Fruit fly (Drosophila melanogaster) whole organism, embryonic: ENCODE measurements around the gene CG14207.

Experiments used
- ATbp ChIP-seq: fragments of 200-800 bp; sonication (Bioruptor generic); optimal IDR thresholded peaks from 2 replicates; lab custom pipeline; 2017; ENCODE audit warnings: missing biosample characterization, mild to moderate bottlenecking, missing genetic modification characterization, missing genetic modification reagents
- Abd-B ChIP-seq: fragments of 200-800 bp; sonication (Bioruptor generic); optimal IDR thresholded peaks from 2 replicates; lab custom pipeline; 2018; ENCODE audit warnings: missing biosample characterization, mild to moderate bottlenecking, missing genetic modification characterization, moderate library complexity
- Atf6 ChIP-seq: fragments of 200-800 bp; sonication (Bioruptor generic); IDR thresholded peaks from 2 replicates; pipeline ENCODE4 v1.3.6; 2022; ENCODE audit warnings: missing biosample characterization, missing genetic modification characterization
- Bgb ChIP-seq: fragments of 200-800 bp; sonication (Bioruptor generic); IDR thresholded peaks from 2 replicates; pipeline ENCODE4 v1.3.6; 2022; ENCODE audit warnings: missing biosample characterization, missing genetic modification characterization; ENCODE audit not compliant: partially characterized antibody
- CG10209 ChIP-seq: fragments of 200-800 bp; sonication (Bioruptor generic); optimal IDR thresholded peaks from 3 replicates; lab custom pipeline; 2017; ENCODE audit warnings: missing biosample characterization, mild to moderate bottlenecking, missing genetic modification characterization, missing genetic modification reagents
- CG11723 ChIP-seq: fragments of 200-800 bp; sonication (Bioruptor generic); optimal IDR thresholded peaks from 2 replicates; lab custom pipeline; 2017; ENCODE audit warnings: missing biosample characterization, mild to moderate bottlenecking, missing genetic modification characterization
- CG12659 ChIP-seq: fragments of 200-800 bp; sonication (Bioruptor generic); optimal IDR thresholded peaks from 3 replicates; lab custom pipeline; 2017; ENCODE audit warnings: mild to moderate bottlenecking, missing biosample characterization, missing genetic modification reagents, missing genetic modification characterization
- CG14441 ChIP-seq: fragments of 200-800 bp; sonication (Bioruptor generic); IDR thresholded peaks from 2 replicates; pipeline ENCODE4 v1.3.6; 2022; ENCODE audit warnings: missing biosample characterization, missing genetic modification characterization
- CG15073 ChIP-seq: fragments of 200-800 bp; sonication (Bioruptor generic); optimal IDR thresholded peaks from 2 replicates; lab custom pipeline; 2016; ENCODE audit warnings: missing biosample characterization, missing genetic modification characterization
- CG1603 ChIP-seq: fragments of 200-800 bp; sonication (Bioruptor generic); optimal IDR thresholded peaks from 2 replicates; lab custom pipeline; 2019; ENCODE audit warnings: missing biosample characterization, mild to moderate bottlenecking, missing genetic modification characterization, moderate library complexity
- CG18476 ChIP-seq: fragments of 200-800 bp; sonication (Bioruptor generic); optimal IDR thresholded peaks from 2 replicates; lab custom pipeline; 2016; ENCODE audit warnings: missing biosample characterization, mild to moderate bottlenecking, missing genetic modification characterization
- CG32767 ChIP-seq: fragments of 200-800 bp; sonication (Bioruptor generic); IDR thresholded peaks from 2 replicates; pipeline ENCODE4 v1.3.6; 2022; ENCODE audit warnings: missing biosample characterization, missing genetic modification characterization
- CG33213 ChIP-seq: fragments of 200-800 bp; sonication (Bioruptor generic); optimal IDR thresholded peaks from 3 replicates; lab custom pipeline; 2016; ENCODE audit warnings: missing biosample characterization, missing genetic modification characterization
- CG3407 ChIP-seq: fragments of 200-800 bp; sonication (Bioruptor generic); optimal IDR thresholded peaks from 2 replicates; lab custom pipeline; 2018; ENCODE audit warnings: missing biosample characterization, mild to moderate bottlenecking, missing genetic modification characterization
- CG3995 ChIP-seq: fragments of 200-800 bp; sonication (Bioruptor generic); optimal IDR thresholded peaks from 3 replicates; lab custom pipeline; 2016; ENCODE audit warnings: missing biosample characterization, missing genetic modification characterization
- CG42726 ChIP-seq: fragments of 200-800 bp; sonication (Bioruptor generic); IDR thresholded peaks from 2 replicates; pipeline ENCODE4 v1.3.6; 2022; ENCODE audit warnings: missing biosample characterization, missing genetic modification characterization; ENCODE audit not compliant: partially characterized antibody
- CG7372 ChIP-seq: fragments of 200-800 bp; sonication (Bioruptor generic); IDR thresholded peaks from 2 replicates; pipeline ENCODE4 v1.3.6; 2022; ENCODE audit warnings: missing biosample characterization, missing genetic modification characterization
- CG8924 ChIP-seq: fragments of 200-800 bp; optimal IDR thresholded peaks from 3 replicates; lab custom pipeline; 2019; ENCODE audit warnings: missing biosample characterization, mild to moderate bottlenecking, missing genetic modification characterization, moderate library complexity
- CoRest ChIP-seq: fragments of 200-800 bp; sonication (Bioruptor generic); optimal IDR thresholded peaks from 3 replicates; lab custom pipeline; 2018; ENCODE audit warnings: missing biosample characterization, mild to moderate bottlenecking, missing genetic modification characterization, moderate library complexity
- Dbx ChIP-seq: fragments of 200-800 bp; sonication (Bioruptor generic); IDR thresholded peaks from 3 replicates; pipeline ENCODE4 v1.3.6; 2022; ENCODE audit warnings: missing biosample characterization, missing genetic modification characterization
- Dref ChIP-seq: fragments of 200-800 bp; sonication (Bioruptor generic); IDR thresholded peaks from 2 replicates; pipeline ENCODE4 v1.3.6; 2022; ENCODE audit warnings: missing biosample characterization, missing genetic modification characterization
- Drgx ChIP-seq: fragments of 200-800 bp; sonication (Bioruptor generic); IDR thresholded peaks from 2 replicates; pipeline ENCODE4 v1.3.6; 2022; ENCODE audit warnings: missing biosample characterization, missing genetic modification characterization
- Fer2 ChIP-seq: fragments of 200-800 bp; sonication (Bioruptor generic); optimal IDR thresholded peaks from 2 replicates; lab custom pipeline; 2018; ENCODE audit warnings: missing biosample characterization, mild to moderate bottlenecking, missing genetic modification characterization, moderate library complexity
- HLHmδ ChIP-seq: fragments of 200-800 bp; sonication (Bioruptor generic); optimal IDR thresholded peaks from 2 replicates; lab custom pipeline; 2018; ENCODE audit warnings: missing biosample characterization, mild to moderate bottlenecking, missing genetic modification characterization, moderate library complexity
- Hmx ChIP-seq: fragments of 200-800 bp; sonication (Bioruptor generic); optimal IDR thresholded peaks from 2 replicates; lab custom pipeline; 2016; ENCODE audit warnings: missing biosample characterization, missing genetic modification characterization
- Hr78 ChIP-seq, 2 experiments: fragments of 200-800 bp in 1 of 2; fragments of >200 bp in 1 of 2; sonication (Bioruptor generic) in 1 of 2; optimal IDR thresholded peaks; 2 replicates each; lab custom pipeline; 2017 to 2019; ENCODE audit warnings: missing biosample characterization in 2 of 2, missing genetic modification characterization in 2 of 2, mild to moderate bottlenecking in 1 of 2, moderate library complexity in 1 of 2
- MTF-1 ChIP-seq: fragments of 200-800 bp; sonication (Bioruptor generic); optimal IDR thresholded peaks from 2 replicates; lab custom pipeline; 2018; ENCODE audit warnings: missing biosample characterization, mild to moderate bottlenecking, missing genetic modification characterization, borderline replicate concordance
- Mes4 ChIP-seq: fragments of 200-800 bp; sonication (Bioruptor generic); optimal IDR thresholded peaks from 2 replicates; lab custom pipeline; 2016; ENCODE audit warnings: missing biosample characterization, missing genetic modification characterization
- Rfx ChIP-seq: fragments of 200-800 bp; sonication (Bioruptor generic); IDR thresholded peaks from 2 replicates; pipeline ENCODE4 v1.3.6; 2022; ENCODE audit warnings: missing biosample characterization, missing genetic modification characterization
- Sry-δ ChIP-seq: fragments of 200-800 bp; sonication (Bioruptor generic); optimal IDR thresholded peaks from 2 replicates; lab custom pipeline; 2016; ENCODE audit warnings: missing biosample characterization, missing genetic modification characterization
- Stat92E ChIP-seq, 3 experiments: fragments of >200 bp in 2 of 3; fragments of 200-800 bp in 1 of 3; sonication (Bioruptor generic) in 1 of 3; optimal IDR thresholded peaks; 2 replicates each; lab custom pipeline; 2017 to 2019; ENCODE audit warnings: missing biosample characterization in 3 of 3, missing genetic modification characterization in 3 of 3, mild to moderate bottlenecking in 1 of 3, moderate library complexity in 1 of 3
- Usf ChIP-seq: fragments of 200-800 bp; sonication (Bioruptor generic); optimal IDR thresholded peaks from 2 replicates; lab custom pipeline; 2017; ENCODE audit warnings: missing genotype, missing biosample characterization, missing genetic modification characterization
- ash1 ChIP-seq: fragments of 200-800 bp; sonication (Bioruptor generic); optimal IDR thresholded peaks from 2 replicates; lab custom pipeline; 2018; ENCODE audit warnings: missing biosample characterization, mild to moderate bottlenecking, missing genetic modification characterization
- bcd ChIP-seq: fragments of 200-800 bp; sonication (Bioruptor generic); optimal IDR thresholded peaks from 2 replicates; lab custom pipeline; 2017; ENCODE audit warnings: missing biosample characterization, mild to moderate bottlenecking, missing genetic modification characterization
- dimm ChIP-seq: fragments of 200-800 bp; sonication (Bioruptor generic); IDR thresholded peaks from 2 replicates; pipeline ENCODE4 v1.3.6; 2022; ENCODE audit warnings: missing biosample characterization, missing genetic modification characterization
- dpn ChIP-seq, 2 experiments: fragments of 200-800 bp; sonication (Bioruptor generic); optimal IDR thresholded peaks; 3 replicates each; lab custom pipeline; 2016; ENCODE audit warnings: missing biosample characterization in 2 of 2, missing genetic modification characterization in 2 of 2
- ems ChIP-seq: fragments of 200-800 bp; sonication (Bioruptor generic); optimal IDR thresholded peaks from 3 replicates; lab custom pipeline; 2016; ENCODE audit warnings: missing biosample characterization, missing genetic modification characterization
- eyg ChIP-seq: fragments of 200-800 bp; sonication (Bioruptor generic); optimal IDR thresholded peaks from 3 replicates; lab custom pipeline; 2016; ENCODE audit warnings: missing biosample characterization, missing genetic modification characterization
- fd102C ChIP-seq: fragments of 200-800 bp; sonication (Bioruptor generic); optimal IDR thresholded peaks from 2 replicates; lab custom pipeline; 2018; ENCODE audit warnings: missing biosample characterization, mild to moderate bottlenecking, missing genetic modification characterization, moderate library complexity
- fd64A ChIP-seq: fragments of 200-800 bp; sonication (Bioruptor generic); optimal IDR thresholded peaks from 3 replicates; lab custom pipeline; 2018; ENCODE audit warnings: missing biosample characterization, mild to moderate bottlenecking, missing genetic modification characterization
- gfzf ChIP-seq: fragments of 200-800 bp; sonication (Bioruptor generic); optimal IDR thresholded peaks from 2 replicates; lab custom pipeline; 2016; ENCODE audit warnings: missing biosample characterization, mild to moderate bottlenecking, missing genetic modification characterization, moderate library complexity
- hkb ChIP-seq, 2 experiments: fragments of 200-800 bp in 1 of 2; fragments of >200 bp in 1 of 2; sonication (Bioruptor generic) in 1 of 2; IDR thresholded peaks in 1 of 2; optimal IDR thresholded peaks in 1 of 2; 2 replicates each; pipeline versions ENCODE4 v1.3.6 to Lab custom; 2017 to 2022; ENCODE audit warnings: missing biosample characterization in 1 of 2, missing genetic modification characterization in 1 of 2
- repo ChIP-seq: fragments of 200-800 bp; sonication (Bioruptor generic); optimal IDR thresholded peaks from 2 replicates; lab custom pipeline; 2016; ENCODE audit warnings: missing biosample characterization, missing genetic modification characterization
- sima ChIP-seq: fragments of 200-800 bp; sonication (Bioruptor generic); optimal IDR thresholded peaks from 2 replicates; lab custom pipeline; 2016; ENCODE audit warnings: missing biosample characterization, missing genetic modification characterization
- stc ChIP-seq: fragments of 200-800 bp; sonication (Bioruptor generic); IDR thresholded peaks from 2 replicates; pipeline ENCODE4 v1.3.6; 2022; ENCODE audit warnings: missing biosample characterization, missing genetic modification characterization
- sug ChIP-seq: fragments of 200-800 bp; optimal IDR thresholded peaks from 2 replicates; lab custom pipeline; 2019; ENCODE audit warnings: missing biosample characterization, mild to moderate bottlenecking, missing genetic modification characterization, moderate library complexity
- ttk ChIP-seq: fragments of 200-800 bp; sonication (Bioruptor generic); IDR thresholded peaks from 2 replicates; pipeline ENCODE4 v2.1.2; 2022; ENCODE audit warnings: missing biosample characterization, missing genetic modification characterization
- zf30C ChIP-seq: fragments of 200-800 bp; sonication (Bioruptor generic); optimal IDR thresholded peaks from 3 replicates; lab custom pipeline; 2018; ENCODE audit warnings: missing biosample characterization, mild to moderate bottlenecking, missing genetic modification characterization

CG14207 gene

DNA sequence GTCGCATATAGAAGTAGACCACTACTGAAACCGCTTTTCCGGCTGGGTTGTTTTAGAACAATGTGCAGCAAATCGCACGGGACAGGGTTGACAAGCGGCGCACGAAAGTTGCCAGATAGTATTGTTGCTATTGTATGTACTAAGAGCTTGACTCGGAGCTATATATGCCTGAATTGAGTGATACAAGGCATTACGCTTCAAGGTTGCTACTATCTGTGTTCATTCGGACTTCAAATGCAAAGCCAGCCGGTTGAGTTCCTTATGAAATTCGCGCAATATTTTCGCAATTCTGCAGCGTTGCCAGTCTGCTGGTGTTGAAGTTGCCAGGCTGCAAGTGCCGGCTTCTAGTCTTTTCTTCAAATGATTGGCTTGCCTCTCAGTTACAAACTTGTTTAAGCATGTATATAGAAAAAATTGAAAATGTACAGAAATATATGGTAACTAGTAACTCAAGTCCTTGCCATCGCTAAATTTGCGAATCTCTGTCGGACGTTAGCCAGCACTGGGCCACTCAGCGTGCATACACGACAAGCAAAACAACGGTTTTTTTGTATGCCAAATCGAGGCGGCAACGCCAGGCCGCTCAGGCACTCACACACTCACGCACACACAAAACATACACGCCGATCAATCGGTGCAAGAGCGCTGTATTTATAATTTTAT is 46.9 kb downstream of the CG14207 start, which contains the start of the genes Ranbp21 and Elys (continued):
- TF ChIP-seq Hr78 (GFP tag; optimal IDR thresholded peaks at IDR 0.05; lab: Kevin White, UChicago) (no peak), CG7372 (GFP tag; lab: Robert Waterston, UW) (peak; percentile 32; the same call in 1 of the 2 replicates), MTF-1 (GFP tag; lab: Kevin White, UChicago) (no peak), Mes4 (GFP tag; lab: Kevin White, UChicago) (peak; percentile 61), Stat92E (GFP tag; optimal IDR thresholded peaks at IDR 0.05; lab: Kevin White, UChicago) (no peak), CG42726 (GFP tag; lab: Robert Waterston, UW) (no peak), CG10209 (peak; percentile 38), fd102C (no peak), CG33213 (GFP tag; lab: Kevin White, UChicago) (no peak), Hmx (GFP tag; lab: Kevin White, UChicago) (no peak), Sry-δ (GFP tag; lab: Kevin White, UChicago) (peak; percentile 79), CG1603 (tag; lab: Kevin White, UChicago) (no peak), Atf6 (no peak), stc (peak; percentile 47; the same call in 1 of the 2 replicates), eyg (GFP tag; lab: Kevin White, UChicago) (peak; percentile 15), dimm (GFP tag; lab: Robert Waterston, UW) (0 out of 2 replicates have a peak, but pooled peaks have one; percentile 32), Fer2 (tag; lab: Kevin White, UChicago) (no peak), ems (GFP tag; lab: Kevin White, UChicago) (peak; percentile 61), CG3407 (GFP tag; lab: Kevin White, UChicago) (no peak), Bgb (GFP tag; lab: Robert Waterston, UW) (peak; percentile 31; the same call in 1 of the 2 replicates), CG32767 (GFP tag; lab: Robert Waterston, UW) (no peak), ttk (GFP tag; lab: Robert Waterston, UW) (peak; percentile 51; the same call in 1 of the 2 replicates), hkb (optimal IDR thresholded peaks at IDR 0.05; lab: Kevin White, UChicago) (peak; percentile 72), hkb (GFP tag; IDR thresholded peaks at IDR 0.05; lab: Robert Waterston, UW) (peak; percentile 53; the same call in 1 of the 2 replicates), CG8924 (tag; lab: Kevin White, UChicago) (peak; percentile 21), HLHmδ (GFP tag; lab: Kevin White, UChicago) (no peak), dpn (GFP tag; optimal IDR thresholded peaks at IDR 0.05; lab: Kevin White, UChicago) (peak; percentile 69 to 70), repo (no peak), fd64A (GFP tag; lab: Kevin White, UChicago) (no peak), Usf (no peak), Rfx (GFP tag; lab: Robert Waterston, UW) (peak; percentile 66; the same call in 1 of the 2 replicates), CG11723 (no peak), sima (no peak), CG12659 (GFP tag; lab: Kevin White, UChicago) (peak; percentile 69), ash1 (GFP tag; lab: Kevin White, UChicago) (no peak), CoRest (tag; lab: Kevin White, UChicago) (peak; percentile 55), CG18476 (GFP tag; lab: Kevin White, UChicago) (peak; percentile 22), zf30C (GFP tag; lab: Kevin White, UChicago) (no peak), sug (tag; lab: Kevin White, UChicago) (no peak), ATbp (no peak), Abd-B (peak; percentile 37), bcd (GFP tag; lab: Kevin White, UChicago) (no peak), CG15073 (no peak), Dbx (GFP tag; lab: Robert Waterston, UW) (peak; percentile 72), Dref (GFP tag; lab: Robert Waterston, UW) (peak; percentile 33), Drgx (GFP tag; lab: Robert Waterston, UW) (no peak), gfzf (peak; percentile 28), CG3995 (GFP tag; lab: Kevin White, UChicago) (no peak), CG14441 (GFP tag; lab: Robert Waterston, UW) (peak; percentile 55; the same call in 1 of the 2 replicates)
